Worm (Caenorhabditis elegans) whole organism, mixed stage, embryonic: Measurements from ENCODE around the gene spc-2.

Experiments used
- M03D4.4 ChIP-seq: sonication (generic microtip); optimal IDR thresholded peaks from 2 replicates; lab custom pipeline; 2017; ENCODE audit warnings: mild to moderate bottlenecking, missing genetic modification characterization, missing compliant biosample characterization
- bed-3 ChIP-seq: fragments of 200-800 bp; sonication (Bioruptor generic); optimal IDR thresholded peaks from 3 replicates; lab custom pipeline; 2018; ENCODE audit warnings: mild to moderate bottlenecking, missing genetic modification characterization, moderate library complexity, missing compliant biosample characterization
- blmp-1 ChIP-seq: fragments of 150-350 bp; optimal IDR thresholded peaks from 2 replicates; lab custom pipeline; 2014; ENCODE audit warnings: missing biosample characterization, missing genetic modification characterization
- ceh-39 ChIP-seq: fragments of 150-350 bp; optimal IDR thresholded peaks from 2 replicates; lab custom pipeline; 2014; ENCODE audit warnings: missing biosample characterization, missing genetic modification characterization
- ceh-43 ChIP-seq: fragments of 200-800 bp; sonication (Bioruptor generic); optimal IDR thresholded peaks from 2 replicates; lab custom pipeline; 2018; ENCODE audit warnings: mild to moderate bottlenecking, missing genetic modification characterization, moderate library complexity, missing compliant biosample characterization
- ceh-83 ChIP-seq: fragments of 200-800 bp; sonication (Bioruptor generic); optimal IDR thresholded peaks from 2 replicates; lab custom pipeline; 2018; ENCODE audit warnings: mild to moderate bottlenecking, missing genetic modification characterization, missing compliant biosample characterization
- cnd-1 ChIP-seq: fragments of 200-800 bp; sonication (Bioruptor generic); optimal IDR thresholded peaks from 2 replicates; lab custom pipeline; 2018; ENCODE audit warnings: mild to moderate bottlenecking, missing genetic modification characterization, missing compliant biosample characterization
- drap-1 ChIP-seq: fragments of 200-800 bp; sonication (Bioruptor generic); optimal IDR thresholded peaks from 3 replicates; lab custom pipeline; 2018; ENCODE audit warnings: mild to moderate bottlenecking, missing genetic modification characterization, missing compliant biosample characterization
- elt-1 ChIP-seq: sonication (generic microtip); optimal IDR thresholded peaks from 2 replicates; lab custom pipeline; 2017; ENCODE audit warnings: missing genetic modification characterization, mild to moderate bottlenecking, missing compliant biosample characterization, antibody characterized with exemption, moderate library complexity, borderline replicate concordance; ENCODE audit not compliant: insufficient read depth
- elt-3 ChIP-seq: fragments of 150-350 bp; optimal IDR thresholded peaks from 2 replicates; lab custom pipeline; 2014; ENCODE audit warnings: missing biosample characterization, missing genetic modification characterization
- flh-1 ChIP-seq: fragments of 200-800 bp; sonication (Bioruptor generic); optimal IDR thresholded peaks from 2 replicates; lab custom pipeline; 2018; ENCODE audit warnings: mild to moderate bottlenecking, missing genetic modification characterization, moderate library complexity, missing compliant biosample characterization
- ham-2 ChIP-seq: fragments of 200-800 bp; sonication (Bioruptor generic); optimal IDR thresholded peaks from 2 replicates; lab custom pipeline; 2018; ENCODE audit warnings: mild to moderate bottlenecking, missing genetic modification characterization, missing compliant biosample characterization
- hlh-1 ChIP-seq: fragments of 150-350 bp; optimal IDR thresholded peaks from 2 replicates; lab custom pipeline; 2014; ENCODE audit warnings: missing biosample characterization, missing genetic modification reagents, missing genetic modification characterization
- lin-13 ChIP-seq: fragments of 150-350 bp; optimal IDR thresholded peaks from 2 replicates; lab custom pipeline; 2014; ENCODE audit warnings: missing biosample characterization, missing genetic modification characterization
- lin-32 ChIP-seq: fragments of 200-800 bp; sonication (Bioruptor generic); optimal IDR thresholded peaks from 2 replicates; lab custom pipeline; 2018; ENCODE audit warnings: mild to moderate bottlenecking, missing genetic modification characterization, missing compliant biosample characterization
- lsy-2 ChIP-seq: fragments of 150-350 bp; optimal IDR thresholded peaks from 2 replicates; lab custom pipeline; 2014; ENCODE audit warnings: missing biosample characterization, missing genetic modification characterization
- mep-1 ChIP-seq: fragments of 150-350 bp; optimal IDR thresholded peaks from 2 replicates; lab custom pipeline; 2017; ENCODE audit warnings: missing biosample characterization, missing genetic modification reagents, missing genetic modification characterization, inconsistent platforms
- mls-2 ChIP-seq: sonication (generic microtip); optimal IDR thresholded peaks from 2 replicates; lab custom pipeline; 2016; ENCODE audit warnings: mild to moderate bottlenecking, missing genetic modification characterization, moderate library complexity, missing compliant biosample characterization
- nhr-12 ChIP-seq: fragments of 150-350 bp; optimal IDR thresholded peaks from 2 replicates; lab custom pipeline; 2014; ENCODE audit warnings: missing biosample characterization, missing genetic modification characterization
- nhr-2 ChIP-seq: fragments of 150-350 bp; optimal IDR thresholded peaks from 2 replicates; lab custom pipeline; 2014; ENCODE audit warnings: missing biosample characterization, missing genetic modification characterization
- nhr-237 ChIP-seq: fragments of 150-350 bp; optimal IDR thresholded peaks from 2 replicates; lab custom pipeline; 2014; ENCODE audit warnings: missing biosample characterization, missing genetic modification characterization
- pha-4 ChIP-seq: fragments of 150-350 bp; optimal IDR thresholded peaks from 2 replicates; lab custom pipeline; 2018; ENCODE audit warnings: missing biosample characterization, missing genetic modification reagents, missing genetic modification characterization
- sem-2 ChIP-seq: fragments of 200-800 bp; sonication (Bioruptor generic); optimal IDR thresholded peaks from 2 replicates; lab custom pipeline; 2018; ENCODE audit warnings: mild to moderate bottlenecking, missing genetic modification characterization, missing compliant biosample characterization
- snpc-4 ChIP-seq: fragments of 150-350 bp; optimal IDR thresholded peaks from 2 replicates; lab custom pipeline; 2014; ENCODE audit warnings: missing biosample characterization, missing genetic modification characterization
- sptf-1 ChIP-seq: sonication (generic microtip); optimal IDR thresholded peaks from 2 replicates; lab custom pipeline; 2017; ENCODE audit warnings: mild to moderate bottlenecking, missing genetic modification characterization, moderate library complexity, missing compliant biosample characterization
- tbx-8 ChIP-seq: fragments of 200-800 bp; sonication (Bioruptor generic); optimal IDR thresholded peaks from 2 replicates; lab custom pipeline; 2018; ENCODE audit warnings: mild to moderate bottlenecking, missing genetic modification characterization, moderate library complexity, missing compliant biosample characterization
- unc-120 ChIP-seq: sonication (generic microtip); optimal IDR thresholded peaks from 2 replicates; lab custom pipeline; 2017; ENCODE audit warnings: missing genetic modification characterization, missing compliant biosample characterization; ENCODE audit not compliant: poor library complexity, severe bottlenecking
- unc-39 ChIP-seq: fragments of 150-350 bp; optimal IDR thresholded peaks from 2 replicates; lab custom pipeline; 2014; ENCODE audit warnings: missing biosample characterization, missing genetic modification characterization
- ztf-11 ChIP-seq: fragments of 150-350 bp; optimal IDR thresholded peaks from 2 replicates; lab custom pipeline; 2014; ENCODE audit warnings: missing biosample characterization, missing genetic modification characterization

The spc-2 gene

DNA sequence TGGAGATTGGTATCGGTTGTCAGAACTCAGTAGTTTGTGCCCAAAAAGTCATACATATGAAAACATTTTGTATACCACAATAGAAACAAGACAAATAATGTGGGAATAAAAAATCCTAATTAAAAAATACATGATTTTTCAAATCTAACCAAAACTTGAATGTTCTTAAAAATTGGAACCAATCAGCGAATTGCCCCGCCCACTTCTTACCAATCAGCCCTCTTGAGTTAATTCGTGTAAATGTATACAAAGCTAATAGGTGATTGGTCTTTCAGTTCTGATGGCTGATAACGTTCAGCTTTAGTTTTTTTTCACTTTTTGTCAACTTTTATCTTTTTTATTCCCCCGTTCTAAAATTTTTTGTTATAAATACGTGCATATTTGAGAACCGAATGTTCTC lies 6.4 kb upstream of the spc-2 start:
- TF ChIP-seq nhr-2 (tag; lab: Kevin White, UChicago) (no peak), cnd-1 (tag; lab: Kevin White, UChicago) (no peak), unc-120 (tag; lab: Kevin White, UChicago) (no peak), unc-39 (tag; lab: Kevin White, UChicago) (no peak), elt-1 (tag; lab: Kevin White, UChicago) (no peak), ceh-39 (tag; lab: Kevin White, UChicago) (no peak), lsy-2 (tag; lab: Kevin White, UChicago) (no peak), mls-2 (tag; lab: Kevin White, UChicago) (no peak), elt-3 (tag; lab: Kevin White, UChicago) (no peak), flh-1 (GFP tag; lab: Kevin White, UChicago) (no peak), lin-13 (tag; lab: Kevin White, UChicago) (no peak), sptf-1 (no peak), pha-4 (no peak), lin-32 (GFP tag; lab: Kevin White, UChicago) (no peak), ztf-11 (tag; lab: Kevin White, UChicago) (no peak)

- TF ChIP-seq mep-1 (tag; lab: Kevin White, UChicago), result no peak
- TF ChIP-seq sptf-1, result no peak
- TF ChIP-seq lin-13 (tag; lab: Kevin White, UChicago), result no peak
- no peak for TF ChIP-seq nhr-237 (tag; lab: Kevin White, UChicago)
- no peak for TF ChIP-seq sem-2 (GFP tag; lab: Kevin White, UChicago)
- TF ChIP-seq ceh-43 (GFP tag; lab: Kevin White, UChicago), result no peak
- no peak for TF ChIP-seq mls-2 (tag; lab: Kevin White, UChicago)
- TF ChIP-seq ceh-39 (tag; lab: Kevin White, UChicago), result no peak
- TF ChIP-seq lsy-2 (tag; lab: Kevin White, UChicago), result no peak
- no peak for TF ChIP-seq cnd-1 (tag; lab: Kevin White, UChicago)
- TF ChIP-seq blmp-1 (tag; lab: Kevin White, UChicago), result no peak
- no peak for TF ChIP-seq unc-120 (tag; lab: Kevin White, UChicago)
Measured at ce11 chrIII:8176265-8176664, 5.4 kb upstream of the spc-2 start, which contains the start of gene C50C3.12. TSS of gene C50C3.12 (plus strand) at chrIII:8176565.

DNA sequence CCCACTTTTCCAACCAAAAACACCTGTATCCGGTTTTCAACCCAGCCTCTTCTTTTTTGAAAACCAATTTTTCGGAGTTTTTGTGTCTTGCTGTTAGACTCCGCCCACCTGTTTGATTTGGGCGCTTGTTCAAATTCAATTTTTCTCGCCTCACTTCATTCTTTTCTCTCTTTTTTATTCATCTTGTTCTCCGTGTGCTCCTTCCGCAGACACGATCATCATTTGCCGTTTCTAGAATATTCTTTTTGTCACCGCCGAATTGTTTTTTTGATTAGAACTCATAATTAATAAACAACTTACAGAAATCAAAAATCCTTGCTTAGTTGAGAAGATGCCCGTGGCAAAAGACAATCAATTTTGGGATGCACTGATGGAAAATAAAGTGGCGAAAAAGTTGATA lies 2.8 kb upstream of the spc-2 start, which contains the start of gene C50C3.5:
TSS of gene C50C3.5 (plus strand) at position 301 of the 400 bp plus-strand sequence.
- TF ChIP-seq nhr-2 (tag; lab: Kevin White, UChicago) (no peak), M03D4.4 (tag; lab: Kevin White, UChicago) (no peak), mls-2 (tag; lab: Kevin White, UChicago) (no peak), unc-39 (tag; lab: Kevin White, UChicago) (no peak)

ce11 chrIII:8182573-8182972 lies 892 bp downstream of the spc-2 start:
- TF ChIP-seq ham-2 (GFP tag; lab: Kevin White, UChicago) (no peak), nhr-12 (no peak), ceh-39 (tag; lab: Kevin White, UChicago) (no peak), cnd-1 (tag; lab: Kevin White, UChicago) (no peak), ztf-11 (tag; lab: Kevin White, UChicago) (no peak), elt-1 (tag; lab: Kevin White, UChicago) (no peak), pha-4 (no peak), drap-1 (no peak), lin-32 (GFP tag; lab: Kevin White, UChicago) (no peak), nhr-237 (tag; lab: Kevin White, UChicago) (no peak), unc-120 (tag; lab: Kevin White, UChicago) (no peak), hlh-1 (tag; lab: Kevin White, UChicago) (no peak), ceh-83 (GFP tag; lab: Kevin White, UChicago) (no peak), snpc-4 (no peak), elt-3 (tag; lab: Kevin White, UChicago) (no peak), unc-39 (tag; lab: Kevin White, UChicago) (no peak), lsy-2 (tag; lab: Kevin White, UChicago) (no peak), bed-3 (no peak), mls-2 (tag; lab: Kevin White, UChicago) (no peak), mep-1 (tag; lab: Kevin White, UChicago) (no peak)

DNA sequence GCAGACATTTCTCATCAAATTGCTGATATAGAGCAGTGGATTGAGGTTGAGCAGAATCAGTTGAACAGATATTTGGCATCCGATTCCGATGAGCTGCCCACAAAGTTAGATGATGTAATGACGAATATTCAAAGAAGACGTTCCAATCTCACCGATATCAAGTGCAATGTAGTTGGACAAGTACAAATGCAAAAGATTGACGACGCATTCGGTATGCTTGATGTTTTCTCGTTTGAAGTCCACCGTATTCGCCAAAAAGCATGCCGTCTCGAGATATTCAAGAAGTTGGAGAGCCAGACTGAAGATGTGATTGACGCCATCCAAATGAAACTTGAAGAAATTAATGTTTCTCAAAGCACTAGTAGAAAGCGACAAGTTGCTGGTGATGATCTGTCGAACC lies 3.4 kb downstream of the spc-2 start:
- TF ChIP-seq elt-1 (tag; lab: Kevin White, UChicago) (no peak), lin-32 (GFP tag; lab: Kevin White, UChicago) (no peak), mep-1 (tag; lab: Kevin White, UChicago) (no peak), ceh-83 (GFP tag; lab: Kevin White, UChicago) (no peak), snpc-4 (no peak), blmp-1 (tag; lab: Kevin White, UChicago) (no peak), cnd-1 (tag; lab: Kevin White, UChicago) (no peak), hlh-1 (tag; lab: Kevin White, UChicago) (no peak), ham-2 (GFP tag; lab: Kevin White, UChicago) (no peak), mls-2 (tag; lab: Kevin White, UChicago) (no peak), flh-1 (GFP tag; lab: Kevin White, UChicago) (no peak), lin-13 (tag; lab: Kevin White, UChicago) (no peak), tbx-8 (GFP tag; lab: Kevin White, UChicago) (no peak), bed-3 (no peak)
